Fruit fly (Drosophila melanogaster) whole organism, embryonic: ENCODE data around the gene CG6689.

Experiments
- Atf-2 ChIP-seq: fragments of 200-800 bp; sonication (Bioruptor generic); optimal IDR thresholded peaks from 2 replicates; lab custom pipeline; 2016; ENCODE audit warnings: missing biosample characterization, missing genetic modification characterization
- B-H2 ChIP-seq: fragments of 200-800 bp; sonication (Bioruptor generic); optimal IDR thresholded peaks from 2 replicates; lab custom pipeline; 2018; ENCODE audit warnings: missing biosample characterization, mild to moderate bottlenecking, missing genetic modification characterization
- BtbVII ChIP-seq: fragments of 200-800 bp; sonication (Bioruptor generic); optimal IDR thresholded peaks from 3 replicates; lab custom pipeline; 2017; ENCODE audit warnings: missing biosample characterization, mild to moderate bottlenecking, missing genetic modification characterization
- C15 ChIP-seq: fragments of 200-800 bp; sonication (Bioruptor generic); IDR thresholded peaks from 3 replicates; pipeline ENCODE4 v1.3.6; 2022; ENCODE audit warnings: missing biosample characterization, missing genetic modification characterization
- CG12071 ChIP-seq: fragments of 200-800 bp; sonication (Bioruptor generic); optimal IDR thresholded peaks from 3 replicates; lab custom pipeline; 2018; ENCODE audit warnings: missing biosample characterization, mild to moderate bottlenecking, missing genetic modification characterization
- CG14014 ChIP-seq: fragments of 200-800 bp; sonication (Bioruptor generic); IDR thresholded peaks from 2 replicates; pipeline ENCODE4 v1.3.6; 2022; ENCODE audit warnings: missing biosample characterization, missing genetic modification characterization
- CG1529 ChIP-seq: fragments of 200-800 bp; sonication (Bioruptor generic); optimal IDR thresholded peaks from 3 replicates; lab custom pipeline; 2018; ENCODE audit warnings: missing biosample characterization, missing genetic modification characterization
- CG15601 ChIP-seq: fragments of 200-800 bp; sonication (Bioruptor generic); optimal IDR thresholded peaks from 3 replicates; lab custom pipeline; 2019; ENCODE audit warnings: missing biosample characterization, mild to moderate bottlenecking, missing genetic modification characterization, moderate library complexity
- CG16815 ChIP-seq: fragments of 200-800 bp; sonication (Bioruptor generic); optimal IDR thresholded peaks from 3 replicates; lab custom pipeline; 2017; ENCODE audit warnings: missing biosample characterization, mild to moderate bottlenecking, missing genetic modification characterization
- CG2129 ChIP-seq: fragments of 200-800 bp; sonication (Bioruptor generic); IDR thresholded peaks from 2 replicates; pipeline ENCODE4 v1.3.6; 2022; ENCODE audit warnings: missing biosample characterization, missing genetic modification characterization; ENCODE audit not compliant: partially characterized antibody
- CG30020 ChIP-seq: fragments of 200-800 bp; optimal IDR thresholded peaks from 2 replicates; lab custom pipeline; 2019; ENCODE audit warnings: missing biosample characterization, mild to moderate bottlenecking, missing genetic modification characterization, moderate library complexity
- CG31365 ChIP-seq: fragments of 200-800 bp; sonication (Bioruptor generic); optimal IDR thresholded peaks from 2 replicates; lab custom pipeline; 2018; ENCODE audit warnings: missing biosample characterization, mild to moderate bottlenecking, missing genetic modification characterization
- CG3163 ChIP-seq: fragments of 200-800 bp; sonication (Bioruptor generic); optimal IDR thresholded peaks from 3 replicates; lab custom pipeline; 2016; ENCODE audit warnings: missing biosample characterization, missing genetic modification characterization
- CG33557 ChIP-seq: fragments of 200-800 bp; sonication (Bioruptor generic); optimal IDR thresholded peaks from 2 replicates; lab custom pipeline; 2019; ENCODE audit warnings: missing biosample characterization, mild to moderate bottlenecking, missing genetic modification characterization, moderate library complexity
- CG43689 ChIP-seq: fragments of 200-800 bp; sonication (Bioruptor generic); IDR thresholded peaks from 2 replicates; pipeline ENCODE4 v1.3.6; 2022; ENCODE audit warnings: missing biosample characterization, missing genetic modification characterization
- CG5180 ChIP-seq: fragments of 200-800 bp; sonication (Bioruptor generic); optimal IDR thresholded peaks from 3 replicates; lab custom pipeline; 2017; ENCODE audit warnings: missing biosample characterization, missing genetic modification characterization, mild to moderate bottlenecking, moderate library complexity, missing genetic modification reagents
- CG6654 ChIP-seq: fragments of 200-800 bp; sonication (Bioruptor generic); optimal IDR thresholded peaks from 2 replicates; lab custom pipeline; 2017; ENCODE audit warnings: missing biosample characterization, mild to moderate bottlenecking, missing genetic modification characterization
- CG6683 ChIP-seq: fragments of 200-800 bp; sonication (Bioruptor generic); optimal IDR thresholded peaks from 2 replicates; lab custom pipeline; 2017; ENCODE audit warnings: missing biosample characterization, mild to moderate bottlenecking, missing genetic modification characterization, missing genetic modification reagents
- CG6791 ChIP-seq: fragments of 200-800 bp; sonication (Bioruptor generic); IDR thresholded peaks from 3 replicates; pipeline ENCODE4 v1.3.6; 2022; ENCODE audit warnings: missing biosample characterization, missing genetic modification characterization; ENCODE audit not compliant: partially characterized antibody
- CG7786 ChIP-seq: fragments of 200-800 bp; sonication (Bioruptor generic); optimal IDR thresholded peaks from 2 replicates; lab custom pipeline; 2016; ENCODE audit warnings: missing biosample characterization, missing genetic modification characterization
- CG7928 ChIP-seq: fragments of 200-800 bp; sonication (Bioruptor generic); optimal IDR thresholded peaks from 2 replicates; lab custom pipeline; 2017; ENCODE audit warnings: missing biosample characterization, mild to moderate bottlenecking, missing genetic modification characterization
- CG8388 ChIP-seq: fragments of 200-800 bp; sonication (Bioruptor generic); optimal IDR thresholded peaks from 2 replicates; lab custom pipeline; 2019; ENCODE audit warnings: missing biosample characterization, mild to moderate bottlenecking, missing genetic modification characterization, moderate library complexity
- CG9727 ChIP-seq: fragments of 200-800 bp; sonication (Bioruptor generic); optimal IDR thresholded peaks from 3 replicates; lab custom pipeline; 2017; ENCODE audit warnings: missing biosample characterization, mild to moderate bottlenecking, missing genetic modification characterization
- CG9876 ChIP-seq: fragments of 200-800 bp; sonication (Bioruptor generic); optimal IDR thresholded peaks from 2 replicates; lab custom pipeline; 2016; ENCODE audit warnings: missing biosample characterization, missing genetic modification characterization
- Dek ChIP-seq: fragments of 200-800 bp; sonication (Bioruptor generic); optimal IDR thresholded peaks from 3 replicates; lab custom pipeline; 2019; ENCODE audit warnings: missing biosample characterization, mild to moderate bottlenecking, missing genetic modification characterization, moderate library complexity
- Drgx ChIP-seq: fragments of 200-800 bp; sonication (Bioruptor generic); IDR thresholded peaks from 2 replicates; pipeline ENCODE4 v1.3.6; 2022; ENCODE audit warnings: missing biosample characterization, missing genetic modification characterization
- Fer2 ChIP-seq: fragments of 200-800 bp; sonication (Bioruptor generic); optimal IDR thresholded peaks from 2 replicates; lab custom pipeline; 2018; ENCODE audit warnings: missing biosample characterization, mild to moderate bottlenecking, missing genetic modification characterization, moderate library complexity
- HLH3B ChIP-seq: fragments of 200-800 bp; sonication (Bioruptor generic); IDR thresholded peaks from 2 replicates; pipeline ENCODE4 v1.3.6; 2022; ENCODE audit warnings: missing biosample characterization, missing genetic modification characterization
- HmgD ChIP-seq: fragments of 200-800 bp; sonication (Bioruptor generic); optimal IDR thresholded peaks from 3 replicates; lab custom pipeline; 2016; ENCODE audit warnings: missing biosample characterization, missing genetic modification characterization
- Hmr ChIP-seq: fragments of 200-800 bp; sonication (Bioruptor generic); optimal IDR thresholded peaks from 3 replicates; lab custom pipeline; 2017; ENCODE audit warnings: mild to moderate bottlenecking, missing biosample characterization, missing genetic modification reagents, missing genetic modification characterization
- Hr51 ChIP-seq, 2 experiments: fragments of 200-800 bp; sonication (Bioruptor generic); optimal IDR thresholded peaks; 2 replicates in 1 of 2; 3 replicates in 1 of 2; lab custom pipeline; 2016 to 2018; ENCODE audit warnings: missing biosample characterization in 2 of 2, missing genetic modification characterization in 2 of 2, mild to moderate bottlenecking in 1 of 2, moderate library complexity in 1 of 2
- MBD-R2 ChIP-seq: fragments of 200-800 bp; sonication (Bioruptor generic); IDR thresholded peaks from 2 replicates; pipeline ENCODE4 v1.3.6; 2022; ENCODE audit warnings: missing biosample characterization, missing genetic modification characterization
- Nf-YA ChIP-seq: fragments of 200-800 bp; sonication (Bioruptor generic); IDR thresholded peaks from 2 replicates; pipeline ENCODE4 v1.3.6; 2022; ENCODE audit warnings: missing biosample characterization, missing genetic modification characterization
- Sox102F ChIP-seq: fragments of 200-800 bp; sonication (Bioruptor generic); optimal IDR thresholded peaks from 2 replicates; lab custom pipeline; 2018; ENCODE audit warnings: missing biosample characterization, mild to moderate bottlenecking, missing genetic modification characterization, moderate library complexity
- Spps ChIP-seq: fragments of 200-800 bp; sonication (Bioruptor generic); optimal IDR thresholded peaks from 2 replicates; lab custom pipeline; 2018; ENCODE audit warnings: missing biosample characterization, mild to moderate bottlenecking, missing genetic modification characterization
- ara ChIP-seq: fragments of 200-800 bp; sonication (Bioruptor generic); IDR thresholded peaks from 2 replicates; pipeline ENCODE4 v1.3.6; 2022; ENCODE audit warnings: missing biosample characterization, missing genetic modification characterization
- gce ChIP-seq: fragments of 200-800 bp; sonication (Bioruptor generic); IDR thresholded peaks from 3 replicates; pipeline ENCODE4 v1.3.6; 2022; ENCODE audit warnings: missing biosample characterization, missing genetic modification characterization
- gcm2 ChIP-seq: fragments of 200-800 bp; sonication (Bioruptor generic); optimal IDR thresholded peaks from 2 replicates; lab custom pipeline; 2016; ENCODE audit warnings: missing biosample characterization, missing genetic modification characterization
- gt ChIP-seq: fragments of 200-800 bp; sonication (Bioruptor generic); IDR thresholded peaks from 2 replicates; pipeline ENCODE4 v1.3.6; 2022; ENCODE audit warnings: missing biosample characterization, missing genetic modification characterization
- hkb ChIP-seq, 2 experiments: fragments of 200-800 bp in 1 of 2; fragments of >200 bp in 1 of 2; sonication (Bioruptor generic) in 1 of 2; IDR thresholded peaks in 1 of 2; optimal IDR thresholded peaks in 1 of 2; 2 replicates each; pipeline versions ENCODE4 v1.3.6 to Lab custom; 2017 to 2022; ENCODE audit warnings: missing biosample characterization in 1 of 2, missing genetic modification characterization in 1 of 2
- kay ChIP-seq: fragments of 200-800 bp; sonication (Bioruptor generic); optimal IDR thresholded peaks from 2 replicates; lab custom pipeline; 2016; ENCODE audit warnings: missing biosample characterization, missing genetic modification characterization
- lola ChIP-seq, 3 experiments: fragments of >200 bp in 2 of 3; fragments of 200-800 bp in 1 of 3; sonication (Bioruptor generic) in 1 of 3; optimal IDR thresholded peaks; 2 replicates each; lab custom pipeline; 2017 to 2019; ENCODE audit warnings: missing biosample characterization in 3 of 3, missing genetic modification characterization in 3 of 3, mild to moderate bottlenecking in 1 of 3, moderate library complexity in 1 of 3
- nerfin-2 ChIP-seq: fragments of 200-800 bp; sonication (Bioruptor generic); IDR thresholded peaks from 2 replicates; pipeline ENCODE4 v1.3.6; 2022; ENCODE audit warnings: missing biosample characterization, missing genetic modification characterization; ENCODE audit not compliant: partially characterized antibody
- onecut ChIP-seq: fragments of 200-800 bp; sonication (Bioruptor generic); IDR thresholded peaks from 2 replicates; pipeline ENCODE4 v1.3.6; 2022; ENCODE audit warnings: missing biosample characterization, missing genetic modification characterization
- scrt ChIP-seq: fragments of 200-800 bp; sonication (Bioruptor generic); optimal IDR thresholded peaks from 2 replicates; lab custom pipeline; 2018; ENCODE audit warnings: missing biosample characterization, mild to moderate bottlenecking, missing genetic modification characterization, moderate library complexity
- sens-2 ChIP-seq: fragments of 200-800 bp; sonication (Bioruptor generic); IDR thresholded peaks from 2 replicates; pipeline ENCODE4 v1.3.6; 2022; ENCODE audit warnings: missing biosample characterization, missing genetic modification characterization
- seq ChIP-seq: fragments of 200-800 bp; sonication (Bioruptor generic); IDR thresholded peaks from 2 replicates; pipeline ENCODE4 v1.3.6; 2022; ENCODE audit warnings: missing biosample characterization, missing genetic modification characterization
- shn ChIP-seq: fragments of 200-800 bp; sonication (Bioruptor generic); optimal IDR thresholded peaks from 3 replicates; lab custom pipeline; 2016; ENCODE audit warnings: missing biosample characterization, missing genetic modification characterization
- tll ChIP-seq, 2 experiments: fragments of 200-800 bp in 1 of 2; fragments of >200 bp in 1 of 2; sonication (Bioruptor generic) in 1 of 2; optimal IDR thresholded peaks; 2 replicates each; lab custom pipeline; 2017 to 2019; ENCODE audit warnings: missing biosample characterization in 2 of 2, missing genetic modification characterization in 2 of 2, mild to moderate bottlenecking in 1 of 2, moderate library complexity in 1 of 2
- zf30C ChIP-seq: fragments of 200-800 bp; sonication (Bioruptor generic); optimal IDR thresholded peaks from 3 replicates; lab custom pipeline; 2018; ENCODE audit warnings: missing biosample characterization, mild to moderate bottlenecking, missing genetic modification characterization

Gene CG6689

dm6 chr3R:11198062-11198472, 21.8 kb downstream of the CG6689 start (continued):
- TF ChIP-seq Nf-YA (GFP tag; lab: Robert Waterston, UW): no peak
- TF ChIP-seq gt: no peak
- TF ChIP-seq scrt (GFP tag; lab: Kevin White, UChicago): peak; percentile 56
- TF ChIP-seq zf30C (GFP tag; lab: Kevin White, UChicago): no peak
- TF ChIP-seq Hmr (GFP tag; lab: Kevin White, UChicago): peak; percentile 17
- TF ChIP-seq ara (GFP tag; lab: Robert Waterston, UW): no peak
- TF ChIP-seq CG43689 (GFP tag; lab: Robert Waterston, UW): no peak
- TF ChIP-seq CG16815 (GFP tag; lab: Kevin White, UChicago): no peak
- TF ChIP-seq sens-2 (GFP tag; lab: Robert Waterston, UW): no peak
- TF ChIP-seq CG8388 (GFP tag; lab: Kevin White, UChicago): no peak
- no peak for TF ChIP-seq Atf-2
- TF ChIP-seq CG6683: no peak
- TF ChIP-seq CG31365: no peak
- peak; percentile 19 for TF ChIP-seq BtbVII (GFP tag; lab: Kevin White, UChicago)
- TF ChIP-seq tll (GFP tag; optimal IDR thresholded peaks at IDR 0.05; lab: Kevin White, UChicago): no peak
- TF ChIP-seq CG5180 (GFP tag; lab: Kevin White, UChicago): peak; percentile 97
- no peak for TF ChIP-seq CG30020 (tag; lab: Kevin White, UChicago)
- TF ChIP-seq CG15601 (tag; lab: Kevin White, UChicago): no peak
- TF ChIP-seq gcm2 (GFP tag; lab: Kevin White, UChicago): no peak
- no peak for TF ChIP-seq Dek (tag; lab: Kevin White, UChicago)
- TF ChIP-seq hkb (optimal IDR thresholded peaks at IDR 0.05; lab: Kevin White, UChicago): no peak
- TF ChIP-seq hkb (GFP tag; IDR thresholded peaks at IDR 0.05; lab: Robert Waterston, UW): no peak
- TF ChIP-seq CG14014 (GFP tag; lab: Robert Waterston, UW): peak; percentile 46; the same call in 1 of the 2 replicates
- TF ChIP-seq CG7786: no peak
- no peak for TF ChIP-seq CG6654 (GFP tag; lab: Kevin White, UChicago)
- TF ChIP-seq shn (GFP tag; lab: Kevin White, UChicago): no peak
- no peak for TF ChIP-seq kay
- peak; percentile 47; the same call in 1 of the 2 replicates for TF ChIP-seq Drgx
- no peak for TF ChIP-seq HLH3B (GFP tag; lab: Robert Waterston, UW)
- TF ChIP-seq B-H2 (GFP tag; lab: Kevin White, UChicago): no peak
- no peak for TF ChIP-seq Spps (tag; lab: Kevin White, UChicago)
- TF ChIP-seq CG33557 (GFP tag; lab: Kevin White, UChicago): no peak
- peak; percentile 21; the same call in 1 of the 2 replicates for TF ChIP-seq MBD-R2
- peak; percentile 3 for TF ChIP-seq HmgD
- no peak for TF ChIP-seq Hr51 (GFP tag; optimal IDR thresholded peaks at IDR 0.05; lab: Kevin White, UChicago)
- no peak for TF ChIP-seq seq (GFP tag; lab: Robert Waterston, UW)
- peak; percentile 43 for TF ChIP-seq CG3163 (GFP tag; lab: Kevin White, UChicago)
- TF ChIP-seq Fer2 (tag; lab: Kevin White, UChicago): no peak
- no peak for TF ChIP-seq CG9727 (GFP tag; lab: Kevin White, UChicago)
- TF ChIP-seq gce: no peak
- no peak for TF ChIP-seq CG6791 (GFP tag; lab: Robert Waterston, UW)
- TF ChIP-seq CG1529: no peak
- TF ChIP-seq nerfin-2 (GFP tag; lab: Robert Waterston, UW): no peak
- no peak for TF ChIP-seq onecut (GFP tag; lab: Robert Waterston, UW)
- no peak for TF ChIP-seq CG9876
- no peak for TF ChIP-seq CG2129 (GFP tag; lab: Robert Waterston, UW)
- TF ChIP-seq lola (GFP tag; optimal IDR thresholded peaks at IDR 0.05; lab: Kevin White, UChicago): no peak
- no peak for TF ChIP-seq C15 (GFP tag; lab: Robert Waterston, UW)
- peak; percentile 50 for TF ChIP-seq CG12071 (GFP tag; lab: Kevin White, UChicago)
- no peak for TF ChIP-seq Sox102F (GFP tag; lab: Kevin White, UChicago)
- no peak for TF ChIP-seq CG7928
